Fruit fly (Drosophila melanogaster) whole organism: ENCODE measurements around the gene robl37BC.

Source experiments
- CG8478 ChIP-seq: fragments of >200 bp; optimal IDR thresholded peaks from 2 replicates; lab custom pipeline; 2018; ENCODE audit warnings: inconsistent platforms
- pan ChIP-seq: fragments of >200 bp; optimal IDR thresholded peaks from 2 replicates; lab custom pipeline; 2017
- usp ChIP-seq: fragments of >200 bp; optimal IDR thresholded peaks from 2 replicates; lab custom pipeline; 2017; ENCODE audit warnings: missing biosample characterization, missing genetic modification characterization, mixed read lengths

- TF ChIP-seq CG8478 = no peak
- no peak for TF ChIP-seq pan (lab: Kevin White, UChicago)
- TF ChIP-seq usp (GFP tag; lab: Kevin White, UChicago) = no peak
These were observed 26.8 kb downstream of the robl37BC start for dm6 chr2L:19037455-19037854.
